Fruit fly (Drosophila melanogaster): ENCODE results near the gene CG9449.
"Not testable (repeated sequence)": the region's sequence is repeated elsewhere in the genome, so short reads cannot be mapped to it uniquely, and the experiment has no call there.

dm6 chr3L:19472128-19472527 is 25.4 kb downstream of the CG9449 start, which contains the start of the genes 825-Oak and CG12519:
- TF ChIP-seq CTCF, CG8478 (optimal IDR thresholded peaks at IDR 0.05): not testable (repeated sequence)
